Worm (Caenorhabditis elegans) whole organism, L3 larva: ENCODE data around the gene lhpp-1.

Source experiments
- ZK546.5 ChIP-seq: sonication (generic microtip); optimal IDR thresholded peaks from 2 replicates; lab custom pipeline; 2017; ENCODE audit warnings: missing biosample characterization, missing genetic modification characterization
- ama-1 ChIP-seq: fragments of 150-350 bp; optimal IDR thresholded peaks from 2 replicates; lab custom pipeline; 2018
- ceh-16 ChIP-seq: sonication (generic microtip); optimal IDR thresholded peaks from 2 replicates; lab custom pipeline; 2017; ENCODE audit warnings: missing biosample characterization, missing genetic modification characterization
- daf-12 ChIP-seq: fragments of 150-350 bp; optimal IDR thresholded peaks from 2 replicates; lab custom pipeline; 2014; ENCODE audit warnings: missing biosample characterization, missing genetic modification reagents, missing genetic modification characterization
- lin-39 ChIP-seq: fragments of 150-350 bp; optimal IDR thresholded peaks from 2 replicates; lab custom pipeline; 2018; ENCODE audit warnings: missing biosample characterization, missing genetic modification reagents, missing genetic modification characterization
- mdl-1 ChIP-seq: fragments of 150-350 bp; optimal IDR thresholded peaks from 2 replicates; lab custom pipeline; 2014; ENCODE audit warnings: missing biosample characterization, missing genetic modification characterization
- nfya-1 ChIP-seq: sonication (generic microtip); optimal IDR thresholded peaks from 2 replicates; lab custom pipeline; 2017; ENCODE audit warnings: missing genetic modification characterization, mild to moderate bottlenecking, missing compliant biosample characterization, antibody characterized with exemption, moderate library complexity; ENCODE audit not compliant: insufficient read depth
- nhr-23 ChIP-seq: fragments of 150-350 bp; optimal IDR thresholded peaks from 2 replicates; lab custom pipeline; 2014; ENCODE audit warnings: missing biosample characterization, missing genetic modification reagents, missing genetic modification characterization
- nhr-237 ChIP-seq: fragments of 150-350 bp; optimal IDR thresholded peaks from 2 replicates; lab custom pipeline; 2014; ENCODE audit warnings: missing biosample characterization, missing genetic modification characterization
- nhr-28 ChIP-seq: fragments of 150-350 bp; optimal IDR thresholded peaks from 2 replicates; lab custom pipeline; 2014; ENCODE audit warnings: missing biosample characterization, missing genetic modification characterization
- pha-4 ChIP-seq: fragments of 150-350 bp; optimal IDR thresholded peaks from 2 replicates; lab custom pipeline; 2014; ENCODE audit warnings: missing biosample characterization, missing genetic modification reagents, missing genetic modification characterization
- snpc-4 ChIP-seq: fragments of 150-350 bp; optimal IDR thresholded peaks from 2 replicates; lab custom pipeline; 2014; ENCODE audit warnings: missing biosample characterization, missing genetic modification characterization
- tbx-2 ChIP-seq: sonication (generic microtip); optimal IDR thresholded peaks from 2 replicates; lab custom pipeline; 2016; ENCODE audit warnings: mild to moderate bottlenecking, missing genetic modification characterization, missing compliant biosample characterization
- unc-62 ChIP-seq: fragments of 150-350 bp; sonication (generic microtip); optimal IDR thresholded peaks from 4 replicates; lab custom pipeline; 2014; ENCODE audit warnings: missing biosample characterization, missing genetic modification reagents, missing genetic modification characterization

- TF ChIP-seq tbx-2 (tag; lab: Kevin White, UChicago) (no peak), daf-12 (tag; lab: Kevin White, UChicago) (no peak), lin-39 (tag; lab: Kevin White, UChicago) (no peak), nhr-28 (tag; lab: Kevin White, UChicago) (no peak), ZK546.5 (tag; lab: Kevin White, UChicago) (no peak), unc-62 (GFP tag; lab: Kevin White, UChicago) (no peak), nhr-23 (no peak), nhr-237 (no peak), pha-4 (tag; lab: Kevin White, UChicago) (no peak), mdl-1 (tag; lab: Kevin White, UChicago) (no peak), nfya-1 (tag; lab: Kevin White, UChicago) (no peak), ceh-16 (tag; lab: Kevin White, UChicago) (no peak), ama-1 (lab: Kevin White, UChicago) (no peak), snpc-4 (tag; lab: Kevin White, UChicago) (no peak)
Observed at ce11 chrV:12106841-12107240, 4.8 kb downstream of the lhpp-1 start, which contains the start of gene nhr-136.
